Fruit fly (Drosophila melanogaster) whole organism, adult: Measurements from ENCODE around the gene CG9698.

ENCODE experiments used
- cnc ChIP-seq, 2 experiments: fragments of >200 bp; optimal IDR thresholded peaks; 2 replicates each; lab custom pipeline; 2017
- ovo ChIP-seq: fragments of 200-800 bp; sonication (Bioruptor generic); optimal IDR thresholded peaks from 2 replicates; lab custom pipeline; 2016; ENCODE audit warnings: missing biosample characterization, missing genetic modification characterization

- TF ChIP-seq ovo (GFP tag; lab: Kevin White, UChicago): no peak
- no peak for TF ChIP-seq cnc (optimal IDR thresholded peaks at IDR 0.05; lab: Kevin White, UChicago)
Observed at dm6 chr3R:30526799-30527465, 12.4 kb downstream of the CG9698 start, which contains the start of gene jdp.
